Worm (Caenorhabditis elegans) whole organism, L4/young adult: ENCODE data around the gene C04G2.5.

Experiments used
- W03F9.2 ChIP-seq: fragments of 150-350 bp; optimal IDR thresholded peaks from 2 replicates; lab custom pipeline; 2014; ENCODE audit warnings: missing biosample characterization, missing genetic modification characterization
- dao-5 ChIP-seq: sonication (generic microtip); optimal IDR thresholded peaks from 2 replicates; lab custom pipeline; 2016; ENCODE audit warnings: missing genotype, missing genetic modification characterization, moderate library complexity, missing compliant biosample characterization
- him-1 ChIP-seq: sonication (generic microtip); optimal IDR thresholded peaks from 2 replicates; lab custom pipeline; 2016; ENCODE audit warnings: missing genotype, missing genetic modification reagents, missing genetic modification characterization, missing compliant biosample characterization

- TF ChIP-seq him-1 (tag; lab: Kevin White, UChicago) (no peak), W03F9.2 (no peak), dao-5 (no peak)
Measured at ce11 chrIV:10095171-10095570, at the start of gene C04G2.5, which contains the start of gene msp-36.
